Worm (Caenorhabditis elegans) whole organism, L2 larva: ENCODE data around the gene eif-3.F.
A peak's percentile ranks its signal among the peaks of the same experiment; 100 is the strongest.

Experiments used
- F13H6.1 ChIP-seq: sonication (generic microtip); optimal IDR thresholded peaks from 2 replicates; lab custom pipeline; 2016; ENCODE audit warnings: missing genetic modification characterization, missing compliant biosample characterization
- R02D3.7 ChIP-seq: fragments of 150-350 bp; optimal IDR thresholded peaks from 2 replicates; lab custom pipeline; 2014; ENCODE audit warnings: missing biosample characterization, missing genetic modification characterization
- Y55F3AM.14 ChIP-seq: fragments of 200-800 bp; sonication (Bioruptor generic); optimal IDR thresholded peaks from 2 replicates; lab custom pipeline; 2018; ENCODE audit warnings: mild to moderate bottlenecking, missing genetic modification characterization, missing compliant biosample characterization
- ZK546.5 ChIP-seq: sonication (generic microtip); optimal IDR thresholded peaks from 2 replicates; lab custom pipeline; 2017; ENCODE audit warnings: missing biosample characterization, missing genetic modification characterization
- alr-1 ChIP-seq: fragments of 150-350 bp; optimal IDR thresholded peaks from 2 replicates; lab custom pipeline; 2014; ENCODE audit warnings: missing biosample characterization, missing genetic modification characterization
- aly-2 ChIP-seq: fragments of 150-350 bp; optimal IDR thresholded peaks from 2 replicates; lab custom pipeline; 2014; ENCODE audit warnings: missing biosample characterization, missing genetic modification characterization
- blmp-1 ChIP-seq: sonication (generic microtip); optimal IDR thresholded peaks from 2 replicates; lab custom pipeline; 2017; ENCODE audit warnings: missing genetic modification characterization, mild to moderate bottlenecking, missing compliant biosample characterization, antibody characterized with exemption, moderate library complexity; ENCODE audit not compliant: insufficient read depth
- ceh-16 ChIP-seq: fragments of 150-350 bp; optimal IDR thresholded peaks from 2 replicates; lab custom pipeline; 2014; ENCODE audit warnings: missing biosample characterization, missing genetic modification characterization
- ceh-82 ChIP-seq: fragments of 150-350 bp; optimal IDR thresholded peaks from 2 replicates; lab custom pipeline; 2014; ENCODE audit warnings: missing biosample characterization, missing genetic modification characterization
- dmd-4 ChIP-seq: sonication (generic microtip); optimal IDR thresholded peaks from 2 replicates; lab custom pipeline; 2017; ENCODE audit warnings: missing biosample characterization, missing genetic modification characterization
- egl-27 ChIP-seq: sonication (generic microtip); optimal IDR thresholded peaks from 3 replicates; lab custom pipeline; 2017; ENCODE audit warnings: missing biosample characterization, missing genetic modification reagents, missing genetic modification characterization
- elt-3 ChIP-seq: sonication (generic microtip); optimal IDR thresholded peaks from 2 replicates; lab custom pipeline; 2017; ENCODE audit warnings: missing biosample characterization, missing genetic modification characterization
- fos-1 ChIP-seq: fragments of 150-350 bp; optimal IDR thresholded peaks from 2 replicates; lab custom pipeline; 2014; ENCODE audit warnings: missing biosample characterization, missing genetic modification characterization
- gmeb-1 ChIP-seq: fragments of 150-350 bp; optimal IDR thresholded peaks from 2 replicates; lab custom pipeline; 2014; ENCODE audit warnings: missing biosample characterization, missing genetic modification characterization
- lin-11 ChIP-seq: fragments of 150-350 bp; sonication (generic microtip); optimal IDR thresholded peaks from 2 replicates; lab custom pipeline; 2014; ENCODE audit warnings: missing biosample characterization, missing genetic modification characterization, inconsistent platforms, mixed read lengths
- lin-13 ChIP-seq: fragments of 150-350 bp; optimal IDR thresholded peaks from 2 replicates; lab custom pipeline; 2014; ENCODE audit warnings: missing biosample characterization, missing genetic modification reagents, missing genetic modification characterization
- lin-39 ChIP-seq: fragments of 150-350 bp; optimal IDR thresholded peaks from 2 replicates; lab custom pipeline; 2014; ENCODE audit warnings: missing biosample characterization, missing genetic modification reagents, missing genetic modification characterization
- lsy-2 ChIP-seq, 2 experiments: fragments of 150-350 bp in 1 of 2; sonication (generic microtip) in 1 of 2; optimal IDR thresholded peaks; 2 replicates each; lab custom pipeline; 2014 to 2017; ENCODE audit warnings: missing biosample characterization in 2 of 2, missing genetic modification characterization in 2 of 2
- mab-5 ChIP-seq: fragments of 150-350 bp; optimal IDR thresholded peaks from 2 replicates; lab custom pipeline; 2014; ENCODE audit warnings: missing biosample characterization, missing genetic modification characterization
- mbf-1 ChIP-seq: sonication (generic microtip); optimal IDR thresholded peaks from 2 replicates; lab custom pipeline; 2017; ENCODE audit warnings: missing biosample characterization, missing genetic modification characterization
- nhr-12 ChIP-seq: fragments of 150-350 bp; optimal IDR thresholded peaks from 2 replicates; lab custom pipeline; 2014; ENCODE audit warnings: missing biosample characterization, missing genetic modification characterization
- nhr-21 ChIP-seq: fragments of 150-350 bp; optimal IDR thresholded peaks from 2 replicates; lab custom pipeline; 2014; ENCODE audit warnings: missing biosample characterization, missing genetic modification characterization
- nhr-237 ChIP-seq: fragments of 150-350 bp; optimal IDR thresholded peaks from 2 replicates; lab custom pipeline; 2014; ENCODE audit warnings: missing biosample characterization, missing genetic modification characterization
- nhr-6 ChIP-seq: fragments of 150-350 bp; optimal IDR thresholded peaks from 2 replicates; lab custom pipeline; 2014; ENCODE audit warnings: missing biosample characterization, missing genetic modification characterization
- peb-1 ChIP-seq: fragments of 150-350 bp; optimal IDR thresholded peaks from 2 replicates; lab custom pipeline; 2014; ENCODE audit warnings: missing biosample characterization, missing genetic modification characterization
- sem-4 ChIP-seq: fragments of 150-350 bp; optimal IDR thresholded peaks from 2 replicates; lab custom pipeline; 2014; ENCODE audit warnings: missing biosample characterization, missing genetic modification reagents, missing genetic modification characterization
- sma-9 ChIP-seq, 2 experiments: fragments of 150-350 bp in 1 of 2; sonication (generic microtip) in 1 of 2; optimal IDR thresholded peaks; 2 replicates each; lab custom pipeline; 2014 to 2016; ENCODE audit warnings: missing genetic modification characterization in 2 of 2, mild to moderate bottlenecking in 1 of 2, missing biosample characterization in 1 of 2, missing compliant biosample characterization in 1 of 2, missing genetic modification reagents in 1 of 2, moderate library complexity in 1 of 2
- unc-39 ChIP-seq: fragments of 150-350 bp; optimal IDR thresholded peaks from 2 replicates; lab custom pipeline; 2014; ENCODE audit warnings: missing biosample characterization, missing genetic modification characterization
- unc-55 ChIP-seq: fragments of 150-350 bp; sonication (generic microtip); optimal IDR thresholded peaks from 3 replicates; lab custom pipeline; 2014; ENCODE audit warnings: missing biosample characterization, missing genetic modification reagents, missing genetic modification characterization
- unc-62 ChIP-seq: fragments of 150-350 bp; optimal IDR thresholded peaks from 2 replicates; lab custom pipeline; 2014; ENCODE audit warnings: missing biosample characterization, missing genetic modification reagents, missing genetic modification characterization
- zag-1 ChIP-seq: fragments of 150-350 bp; optimal IDR thresholded peaks from 2 replicates; lab custom pipeline; 2014; ENCODE audit warnings: missing biosample characterization, missing genetic modification characterization
- ztf-1 ChIP-seq: fragments of 200-800 bp; sonication (Bioruptor generic); conservative IDR thresholded peaks from 2 replicates; pipeline ENCODE4 v1.3.6; 2022; ENCODE audit warnings: missing genetic modification characterization, missing compliant biosample characterization
- ztf-11 ChIP-seq: sonication (generic microtip); optimal IDR thresholded peaks from 2 replicates; lab custom pipeline; 2017; ENCODE audit warnings: missing biosample characterization, missing genetic modification characterization

eif-3.F gene

DNA sequence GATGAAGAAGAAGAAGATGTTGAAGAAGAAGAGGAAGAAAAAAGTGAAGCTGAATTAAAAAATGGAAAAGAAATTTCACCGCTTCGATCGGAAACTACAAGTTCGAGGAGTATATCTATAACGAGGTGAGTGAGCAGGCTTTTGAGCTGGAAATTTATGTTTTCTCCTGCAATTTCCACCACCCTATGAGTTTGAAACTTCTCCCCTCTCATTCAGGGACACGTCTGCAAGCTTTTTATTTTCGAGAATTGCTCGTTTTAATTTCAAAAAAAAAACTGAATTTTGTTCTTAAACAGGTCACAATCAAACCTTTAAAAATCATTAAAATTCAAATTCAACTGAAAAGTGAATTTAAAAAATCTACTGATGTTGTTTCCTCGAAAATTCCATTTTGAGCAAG lies 30.8 kb downstream of the eif-3.F start:
- TF ChIP-seq blmp-1 (tag; lab: Kevin White, UChicago) (no peak), F13H6.1 (tag; lab: Kevin White, UChicago) (no peak), ceh-82 (tag; lab: Kevin White, UChicago) (no peak), egl-27 (tag; lab: Kevin White, UChicago) (no peak), fos-1 (tag; lab: Kevin White, UChicago) (no peak), nhr-6 (tag; lab: Kevin White, UChicago) (no peak), gmeb-1 (tag; lab: Kevin White, UChicago) (no peak), nhr-21 (tag; lab: Kevin White, UChicago) (no peak), dmd-4 (tag; lab: Kevin White, UChicago) (no peak)

DNA sequence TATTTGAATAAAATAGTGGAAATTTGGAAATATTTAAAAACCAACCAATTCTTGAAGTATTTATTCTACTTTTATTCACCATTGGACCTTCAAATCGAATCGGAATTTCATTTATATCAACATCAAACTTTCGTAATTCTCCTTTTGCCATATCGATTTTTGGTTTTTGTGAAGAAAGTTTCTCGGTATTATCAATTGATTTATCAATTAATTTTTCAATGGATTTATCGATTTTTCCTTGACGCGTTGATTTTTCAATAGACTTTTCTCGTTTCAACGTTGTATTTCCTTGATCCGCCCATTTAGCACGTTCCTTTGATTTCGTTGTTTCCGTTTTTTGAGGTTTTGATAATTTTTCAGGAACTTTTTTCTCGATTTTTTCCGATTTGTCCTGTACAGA lies 38.0 kb downstream of the eif-3.F start:
- no peak for TF ChIP-seq unc-62 (GFP tag; lab: Kevin White, UChicago)
- TF ChIP-seq aly-2: no peak
- no peak for TF ChIP-seq nhr-12
- no peak for TF ChIP-seq nhr-237 (tag; lab: Kevin White, UChicago)
- TF ChIP-seq nhr-6 (tag; lab: Kevin White, UChicago): no peak
- TF ChIP-seq lin-39 (tag; lab: Kevin White, UChicago): no peak
- TF ChIP-seq elt-3 (tag; lab: Kevin White, UChicago): no peak
- no peak for TF ChIP-seq unc-39 (tag; lab: Kevin White, UChicago)
- TF ChIP-seq sem-4 (tag; lab: Kevin White, UChicago): no peak
- no peak for TF ChIP-seq ztf-1 (GFP tag; lab: Robert Waterston, UW)

DNA sequence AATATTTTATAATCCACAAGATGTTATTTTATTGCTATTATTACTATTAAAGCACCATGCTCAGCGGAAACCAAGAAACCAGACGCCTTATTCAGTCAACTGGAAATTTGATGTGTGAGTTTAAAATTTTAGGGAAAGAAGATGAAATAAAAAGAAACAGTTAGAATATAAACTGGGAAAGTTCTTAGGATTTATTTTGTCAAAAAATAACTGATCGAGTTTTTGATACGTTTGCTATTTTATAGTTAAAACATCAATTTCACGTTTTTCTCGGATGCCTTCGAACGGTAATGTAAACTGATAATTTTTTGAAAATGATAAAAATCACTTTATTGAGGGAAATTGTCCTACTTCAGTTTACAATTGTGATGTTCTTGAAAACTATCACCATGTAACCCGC lies 41.0 kb downstream of the eif-3.F start, which contains the start of gene C06C3.3:
Gene C06C3.3, minus strand, starts transcription at position 101 of the 400 bp plus-strand sequence.
- no peak for TF ChIP-seq ZK546.5 (tag; lab: Kevin White, UChicago)
- no peak for TF ChIP-seq alr-1
- TF ChIP-seq mbf-1: no peak
- no peak for TF ChIP-seq F13H6.1 (tag; lab: Kevin White, UChicago)
- TF ChIP-seq lin-11 (tag; lab: Kevin White, UChicago): no peak
- TF ChIP-seq sma-9 (GFP tag; optimal IDR thresholded peaks at IDR 0.05; lab: Kevin White, UChicago): no peak
- TF ChIP-seq sma-9 (tag; optimal IDR thresholded peaks at IDR 0.05; lab: Kevin White, UChicago): no peak
- no peak for TF ChIP-seq nhr-21 (tag; lab: Kevin White, UChicago)
- TF ChIP-seq unc-62 (GFP tag; lab: Kevin White, UChicago): no peak
- no peak for TF ChIP-seq R02D3.7 (tag; lab: Kevin White, UChicago)
- no peak for TF ChIP-seq ztf-11 (tag; lab: Kevin White, UChicago)
- TF ChIP-seq ceh-16 (tag; lab: Kevin White, UChicago): no peak
- no peak for TF ChIP-seq nhr-6 (tag; lab: Kevin White, UChicago)
- no peak for TF ChIP-seq Y55F3AM.14 (GFP tag; lab: Kevin White, UChicago)
- no peak for TF ChIP-seq peb-1 (tag; lab: Kevin White, UChicago)
- TF ChIP-seq lin-13 (GFP tag; lab: Kevin White, UChicago): no peak
- no peak for TF ChIP-seq lsy-2 (tag; optimal IDR thresholded peaks at IDR 0.05; lab: Kevin White, UChicago)
- no peak for TF ChIP-seq zag-1

DNA sequence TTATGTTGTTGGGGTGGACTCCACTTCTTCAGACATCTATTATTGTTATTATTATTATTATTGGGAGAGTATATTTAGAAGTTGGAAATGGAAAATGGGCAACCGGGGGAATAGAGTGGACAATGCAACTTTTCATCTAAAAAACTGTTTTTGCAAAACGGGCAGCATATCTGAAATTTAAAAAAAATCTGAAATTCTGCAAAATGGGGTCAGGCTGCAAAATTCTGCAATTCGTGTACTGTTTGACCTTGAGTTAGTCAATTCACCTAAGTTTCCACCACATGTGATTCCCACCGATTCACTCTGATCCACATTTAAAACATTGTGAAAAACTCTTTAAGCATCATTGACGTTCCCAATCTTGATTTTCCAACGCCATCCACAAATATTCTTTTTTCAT lies 41.5 kb downstream of the eif-3.F start, which contains the start of gene C06C3.4:
Gene C06C3.4, plus strand, starts transcription at position 301 of the 400 bp plus-strand sequence.
- no peak for TF ChIP-seq unc-39 (tag; lab: Kevin White, UChicago)
- TF ChIP-seq mab-5 (tag; lab: Kevin White, UChicago): no peak
- no peak for TF ChIP-seq unc-55
- no peak for TF ChIP-seq zag-1

DNA sequence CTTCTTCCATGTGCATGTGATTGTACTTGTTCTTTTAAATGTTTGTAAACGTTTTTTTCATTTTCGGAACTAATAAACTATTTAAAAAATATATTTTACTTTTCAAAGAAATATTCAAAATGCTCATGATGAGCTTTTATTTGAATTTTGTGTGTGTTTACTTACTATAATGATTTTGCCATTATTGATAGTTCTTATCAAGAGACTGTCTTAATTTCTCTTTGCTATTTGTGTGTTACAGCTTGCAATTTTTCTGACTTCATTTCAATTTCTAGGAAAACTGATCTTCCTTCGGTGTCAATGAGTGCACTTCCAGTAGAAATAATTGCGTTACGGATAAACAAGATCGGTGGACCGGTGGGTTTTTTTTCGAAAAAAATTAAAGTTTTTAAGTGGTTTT lies 43.4 kb downstream of the eif-3.F start, which contains the start of gene C06C3.12:
Gene C06C3.12, plus strand, starts transcription at position 301 of the 400 bp plus-strand sequence.
- TF ChIP-seq ztf-11 (tag; lab: Kevin White, UChicago): no peak
- TF ChIP-seq fos-1 (tag; lab: Kevin White, UChicago): peak; percentile 24
